Fruit fly (Drosophila melanogaster): Measurements from ENCODE around the gene CG32816.

- TF ChIP-seq achi (GFP tag; optimal IDR thresholded peaks at IDR 0.05) (no peak), CG8632 (GFP tag; optimal IDR thresholded peaks at IDR 0.05) (no peak), CG7368 (GFP tag; optimal IDR thresholded peaks at IDR 0.05) (no peak), CG1621 (tag; optimal IDR thresholded peaks at IDR 0.05) (no peak), cyc (GFP tag; optimal IDR thresholded peaks at IDR 0.05) (no peak)
Measured at dm6 chrX:448978-449377, 21.5 kb downstream of the CG32816 start.

Data from whole organism, prepupa.